Worm (Caenorhabditis elegans): ENCODE measurements around the gene C18A11.3.

The C18A11.3 gene

ce11 chrX:8036219-8036883, 24.6 kb upstream of the C18A11.3 start (continued):
- TF ChIP-seq madf-10 (tag; optimal IDR thresholded peaks at IDR 0.05) (peak; percentile 96), ceh-79 (tag; optimal IDR thresholded peaks at IDR 0.05) (peak; percentile 84), rec-8 (tag; optimal IDR thresholded peaks at IDR 0.05) (peak; percentile 41 to 74), ama-1 (optimal IDR thresholded peaks at IDR 0.05) (no peak), ama-1 (GFP tag; optimal IDR thresholded peaks at IDR 0.05) (peak; percentile 40 to 84), attf-3 (GFP tag; conservative IDR thresholded peaks at IDR 0.05) (no peak; the same call in 1 of the 2 replicates), F22D6.2 (tag; optimal IDR thresholded peaks at IDR 0.05) (peak; percentile 96), athp-1 (tag; optimal IDR thresholded peaks at IDR 0.05) (peak; percentile 85), fkh-3 (tag; optimal IDR thresholded peaks at IDR 0.05) (peak; percentile 36), ztf-22 (GFP tag; optimal IDR thresholded peaks at IDR 0.05) (peak; percentile 95), rcor-1 (GFP tag; IDR thresholded peaks at IDR 0.05) (peak; percentile 97), aptf-2 (GFP tag; conservative IDR thresholded peaks at IDR 0.05) (no peak), F49E8.2 (tag; optimal IDR thresholded peaks at IDR 0.05; ENCODE audit: insufficient read depth) (peak; percentile 17), nfyb-1 (GFP tag; IDR thresholded peaks at IDR 0.05) (peak; percentile 98), egl-18 (GFP tag; IDR thresholded peaks at IDR 0.05) (peak; percentile 94), snpc-1.1 (tag; optimal IDR thresholded peaks at IDR 0.05; ENCODE audit: insufficient read depth) (peak; percentile 34), nhr-120 (GFP tag; IDR thresholded peaks at IDR 0.05) (peak; percentile 84; the same call in 1 of the 2 replicates), B0019.2 (GFP tag; conservative IDR thresholded peaks at IDR 0.05) (0 out of 2 replicates have a peak, but pooled peaks have one; percentile 5), B0336.3 (GFP tag; IDR thresholded peaks at IDR 0.05) (peak; percentile 99), T07F8.4 (tag; optimal IDR thresholded peaks at IDR 0.05) (peak; percentile 88), lsy-27 (tag; optimal IDR thresholded peaks at IDR 0.05; ENCODE audit: borderline replicate concordance, insufficient read depth) (peak; percentile 85), Y95B8A.8 (GFP tag; IDR thresholded peaks at IDR 0.05) (peak; percentile 50; the same call in 1 of the 2 replicates), F55B11.4 (tag; optimal IDR thresholded peaks at IDR 0.05; ENCODE audit: borderline replicate concordance, insufficient read depth) (peak; percentile 18), K11D2.4 (GFP tag; IDR thresholded peaks at IDR 0.05) (peak; percentile 98), let-526 (GFP tag; IDR thresholded peaks at IDR 0.05) (peak; percentile 87), snpc-3.4 (tag; optimal IDR thresholded peaks at IDR 0.05) (peak; percentile 45), zim-3 (tag; optimal IDR thresholded peaks at IDR 0.05) (peak; percentile 85), mes-4 (tag; optimal IDR thresholded peaks at IDR 0.05) (peak; percentile 81), ztf-26 (tag; optimal IDR thresholded peaks at IDR 0.05) (peak; percentile 100), lin-35 (GFP tag; optimal IDR thresholded peaks at IDR 0.05) (peak in 2 of 3 experiments; percentile 93 to 98), F23B12.7 (tag; optimal IDR thresholded peaks at IDR 0.05; ENCODE audit: insufficient read depth) (peak; percentile 97), F57A8.1 (GFP tag; optimal IDR thresholded peaks at IDR 0.05) (peak; percentile 49), lsl-1 (GFP tag; optimal IDR thresholded peaks at IDR 0.05) (peak; percentile 15), ceh-58 (GFP tag; IDR thresholded peaks at IDR 0.05) (0 out of 2 replicates have a peak, but pooled peaks have one; percentile 45), nhr-80 (tag; optimal IDR thresholded peaks at IDR 0.05) (peak; percentile 89), F57C9.4 (tag; optimal IDR thresholded peaks at IDR 0.05) (peak; percentile 74), B0035.1 (tag; optimal IDR thresholded peaks at IDR 0.05) (peak; percentile 96), cebp-2 (GFP tag; IDR thresholded peaks at IDR 0.05) (peak; percentile 95; the same call in 1 of the 2 replicates), ceh-40 (GFP tag; IDR thresholded peaks at IDR 0.05) (peak; percentile 85), Y79H2A.3 (GFP tag; conservative IDR thresholded peaks at IDR 0.05) (no peak), pbrm-1 (GFP tag; IDR thresholded peaks at IDR 0.05) (peak; percentile 89), mcd-1 (GFP tag; IDR thresholded peaks at IDR 0.05) (peak; percentile 81), nfya-2 (GFP tag; IDR thresholded peaks at IDR 0.05) (no peak), hmg-20 (GFP tag; IDR thresholded peaks at IDR 0.05) (peak; percentile 94), Y56A3A.18 (GFP tag; IDR thresholded peaks at IDR 0.05) (peak; percentile 98), ZK185.1 (tag; optimal IDR thresholded peaks at IDR 0.05; ENCODE audit: poor library complexity, severe bottlenecking) (peak; percentile 97)
